Worm (Caenorhabditis elegans): Measurements from ENCODE around the gene odr-8.

odr-8 gene

ce11 chrIV:6560434-6560833, 22.1 kb downstream of the odr-8 start, which contains the start of gene best-9:
best-9 (plus strand) TSS chrIV:6560734.
- no peak for TF ChIP-seq unc-62 (GFP tag; optimal IDR thresholded peaks at IDR 0.05)

DNA sequence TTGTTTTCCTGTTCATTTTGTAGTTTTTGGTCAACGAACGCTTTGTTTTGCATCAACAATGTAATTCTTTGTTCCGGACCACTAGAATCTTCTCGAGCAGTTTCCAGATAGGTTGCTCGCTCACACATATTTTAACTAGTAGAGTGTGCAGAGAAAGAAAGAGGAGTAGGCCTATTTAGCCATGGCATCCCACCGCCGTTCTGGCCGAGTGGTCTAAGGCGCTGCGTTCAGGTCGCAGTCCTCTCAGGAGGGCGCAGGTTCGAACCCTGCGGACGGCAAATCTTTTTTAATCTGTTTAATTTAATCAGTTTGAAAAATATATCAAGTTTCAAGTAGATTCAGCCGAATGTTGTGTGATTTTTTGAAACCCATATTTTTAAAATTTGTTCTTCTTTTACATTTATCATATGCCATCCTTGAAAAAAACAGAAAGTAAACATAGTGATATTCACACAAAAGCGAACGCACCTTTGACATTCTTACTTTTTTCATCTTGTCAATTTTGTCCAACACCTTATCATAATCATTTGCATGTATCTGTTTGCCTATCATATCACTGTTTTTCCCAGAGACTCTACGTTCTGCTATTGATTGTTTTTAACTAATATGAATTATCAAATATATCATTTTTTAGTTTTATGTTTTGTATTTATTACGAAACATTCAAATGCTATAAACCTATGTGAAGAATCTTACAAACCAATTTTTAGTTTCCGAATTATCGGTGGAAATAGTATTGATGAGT, 25.7 kb downstream of the odr-8 start, which contains the start of gene try-3:
Gene try-3 (plus strand): TSS at position 532 of the 745 bp plus-strand sequence.
- no peak for TF ChIP-seq unc-62 (GFP tag; optimal IDR thresholded peaks at IDR 0.05)

ce11 chrIV:6555388-6556330, 26.8 kb downstream of the odr-8 start, which contains the start of gene paqr-1:
paqr-1 (minus strand) TSS chrIV:6555438.
- no peak for TF ChIP-seq unc-62 (GFP tag; optimal IDR thresholded peaks at IDR 0.05)

DNA sequence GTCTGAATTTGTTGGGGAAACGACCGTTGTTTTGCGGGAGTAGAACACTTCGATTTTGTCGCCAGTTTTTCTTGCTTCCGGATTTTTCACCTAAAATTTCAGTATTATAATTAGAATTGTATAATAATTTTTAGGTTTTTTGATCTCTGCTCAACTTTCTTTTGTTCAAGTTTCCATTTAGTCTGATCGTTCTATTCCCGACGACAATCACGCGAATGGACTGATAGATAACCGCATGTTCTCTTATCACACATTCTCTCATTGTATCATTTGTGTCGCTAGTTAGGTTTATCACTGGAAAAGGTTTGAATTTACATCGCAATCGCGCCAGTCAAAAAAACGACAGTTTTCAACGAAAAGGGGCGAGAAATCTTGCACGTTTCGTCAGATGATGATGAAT, 27.6 kb downstream of the odr-8 start:
- TF ChIP-seq unc-62 (GFP tag; optimal IDR thresholded peaks at IDR 0.05): no peak

ce11 chrIV:6552036-6552435, 30.5 kb downstream of the odr-8 start:
- no peak for TF ChIP-seq unc-62 (GFP tag; optimal IDR thresholded peaks at IDR 0.05)

- no peak for TF ChIP-seq unc-62 (GFP tag; optimal IDR thresholded peaks at IDR 0.05)
Measured at ce11 chrIV:6548609-6549008, 33.9 kb downstream of the odr-8 start, which contains the start of gene fan-1. fan-1 (plus strand) TSS chrIV:6548686.

DNA sequence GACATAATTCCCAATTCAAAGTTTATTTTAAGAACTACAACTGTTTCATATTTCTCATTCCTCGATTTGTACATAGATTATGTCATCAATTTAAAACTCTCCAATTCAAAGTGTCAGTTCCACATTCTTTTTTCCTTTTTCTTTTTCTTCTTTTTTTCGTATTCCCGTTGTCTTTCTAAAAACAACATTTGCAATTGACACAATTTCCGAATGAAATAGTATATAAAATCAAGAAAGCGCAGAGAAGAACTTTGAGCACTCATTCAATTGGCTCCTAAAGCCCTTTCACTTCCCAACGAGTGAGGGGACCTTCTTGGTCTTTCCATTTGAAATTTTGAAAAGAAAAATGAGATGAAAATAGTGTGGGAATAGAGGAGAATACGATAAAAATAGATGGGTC, 35.1 kb downstream of the odr-8 start:
- TF ChIP-seq unc-62 (GFP tag; optimal IDR thresholded peaks at IDR 0.05): no peak

DNA sequence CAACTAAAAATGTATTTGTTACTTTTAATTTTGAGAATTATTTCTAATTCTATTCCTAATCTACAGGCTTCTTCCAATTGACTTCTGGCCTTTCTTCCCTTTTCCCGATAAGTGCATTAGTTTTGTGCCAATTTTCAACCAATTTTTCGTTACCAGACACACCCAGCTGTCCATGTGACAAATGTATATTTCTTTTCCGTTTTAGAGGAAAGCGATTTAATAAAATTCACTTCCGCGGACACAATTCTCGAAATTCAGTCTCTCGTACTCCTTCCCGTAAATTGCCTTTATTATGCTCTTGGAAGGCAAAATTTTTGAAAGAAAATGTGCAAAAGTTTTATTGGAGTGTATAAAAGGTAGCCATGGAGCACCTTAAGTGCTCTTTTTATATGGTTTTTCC, 39.5 kb downstream of the odr-8 start:
- no peak for TF ChIP-seq unc-62 (GFP tag; optimal IDR thresholded peaks at IDR 0.05)

- no peak for TF ChIP-seq unc-62 (GFP tag; optimal IDR thresholded peaks at IDR 0.05)
Measured at ce11 chrIV:6541435-6541834, 41.1 kb downstream of the odr-8 start, which contains the start of gene C01G5.25. C01G5.25 (plus strand) TSS chrIV:6541684.

- TF ChIP-seq unc-62 (GFP tag; optimal IDR thresholded peaks at IDR 0.05): no peak
Measured at ce11 chrIV:6535908-6536307, 46.6 kb downstream of the odr-8 start, which contains the start of gene C01G5.3. C01G5.3 (plus strand) TSS chrIV:6536208.

ce11 chrIV:6531450-6531849, 51.1 kb downstream of the odr-8 start, which contains the start of gene C01G5.4:
C01G5.4 (plus strand) TSS chrIV:6531750.
- no peak for TF ChIP-seq unc-62 (GFP tag; optimal IDR thresholded peaks at IDR 0.05)

Data from whole organism, dauer.